Worm (Caenorhabditis elegans): ENCODE data around the gene C32B5.15.
"Not testable (repeated sequence)": the region's sequence is repeated elsewhere in the genome, so short reads cannot be mapped to it uniquely, and the experiment has no call there.

C32B5.15 gene

DNA sequence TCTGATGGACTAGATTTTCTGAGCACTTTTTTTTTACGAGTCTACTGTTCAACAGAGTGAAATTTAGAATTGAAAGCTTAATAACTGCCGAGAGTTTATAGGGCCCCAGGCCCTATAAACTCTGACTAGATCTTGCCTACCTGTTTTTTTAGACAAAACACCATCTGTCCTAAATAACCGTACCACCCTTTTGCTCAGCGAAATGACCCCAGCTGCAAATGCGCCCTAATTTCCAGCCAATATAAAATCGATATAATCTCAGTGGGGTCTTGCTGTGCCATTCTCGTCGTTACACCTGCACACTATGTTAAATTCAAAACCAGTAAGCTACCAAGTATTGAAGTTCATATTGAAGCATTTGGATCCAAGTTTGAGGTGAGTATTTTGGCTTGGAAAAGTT is 1.2 kb upstream of the C32B5.15 start, which contains the start of gene fbxc-14:
Gene fbxc-14 (plus strand): TSS at position 301 of the 400 bp plus-strand sequence.
- TF ChIP-seq egl-27 (tag; optimal IDR thresholded peaks at IDR 0.05) (no peak), lin-15B (tag; optimal IDR thresholded peaks at IDR 0.05) (no peak), ceh-82 (tag; optimal IDR thresholded peaks at IDR 0.05) (no peak), mml-1 (tag; optimal IDR thresholded peaks at IDR 0.05) (no peak), nhr-237 (tag; optimal IDR thresholded peaks at IDR 0.05) (no peak), lin-39 (tag; optimal IDR thresholded peaks at IDR 0.05) (no peak), fkh-2 (tag; optimal IDR thresholded peaks at IDR 0.05) (no peak), eor-1 (tag; optimal IDR thresholded peaks at IDR 0.05) (no peak), mdl-1 (tag; optimal IDR thresholded peaks at IDR 0.05) (no peak), nfya-1 (tag; optimal IDR thresholded peaks at IDR 0.05; ENCODE audit: insufficient read depth) (no peak), R02D3.7 (tag; optimal IDR thresholded peaks at IDR 0.05) (no peak), elt-2 (tag; optimal IDR thresholded peaks at IDR 0.05) (no peak), nhr-77 (tag; optimal IDR thresholded peaks at IDR 0.05) (no peak), nhr-12 (tag; optimal IDR thresholded peaks at IDR 0.05) (no peak), elt-1 (tag; optimal IDR thresholded peaks at IDR 0.05) (no peak), nhr-76 (tag; optimal IDR thresholded peaks at IDR 0.05) (no peak), aly-2 (tag; optimal IDR thresholded peaks at IDR 0.05) (no peak)

DNA sequence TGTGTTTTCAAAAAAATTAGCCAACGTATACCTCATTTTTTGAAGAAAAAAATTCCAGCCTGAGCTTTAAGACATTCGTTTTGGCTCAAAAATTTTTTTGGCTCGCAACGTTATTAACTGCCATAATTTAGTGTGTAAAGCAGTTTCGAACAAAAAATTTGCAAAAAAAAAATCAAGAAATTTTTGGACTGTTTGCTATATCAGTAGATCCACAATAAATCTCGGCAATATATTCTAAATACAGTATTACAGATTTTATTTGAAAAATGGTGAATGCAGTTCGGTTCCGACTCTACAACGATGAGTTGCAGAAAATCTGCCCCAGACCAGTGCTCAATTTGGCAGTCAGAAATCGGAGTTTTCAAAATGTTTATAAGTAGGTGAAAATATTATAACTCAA is 4.6 kb downstream of the C32B5.15 start, which contains the start of gene C32B5.6:
Gene C32B5.6 (plus strand): TSS at position 301 of the 400 bp plus-strand sequence.
- TF ChIP-seq nhr-43 (tag; optimal IDR thresholded peaks at IDR 0.05; ENCODE audit: poor library complexity, severe bottlenecking); elt-3 (tag; optimal IDR thresholded peaks at IDR 0.05); ceh-82 (tag; optimal IDR thresholded peaks at IDR 0.05): not testable (repeated sequence)

DNA sequence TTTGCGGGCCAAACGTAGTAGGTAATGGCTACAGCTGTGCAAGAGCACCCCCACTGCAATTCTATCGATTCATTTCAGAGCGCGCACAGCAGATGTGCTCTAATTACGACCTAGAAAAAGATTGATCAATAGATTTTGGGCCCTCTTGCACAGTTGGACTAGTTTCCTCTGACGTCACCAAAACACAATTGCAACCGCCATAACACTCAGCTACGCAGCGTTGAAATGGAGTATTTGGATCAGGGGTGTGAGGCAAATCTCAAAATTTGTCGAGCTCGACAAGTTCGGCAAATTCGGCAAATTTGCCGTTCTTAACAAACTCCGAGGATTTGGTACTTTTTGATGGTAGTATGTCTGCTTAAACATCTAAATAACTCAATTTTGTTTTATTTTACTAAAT is 5.8 kb downstream of the C32B5.15 start, which contains the start of gene fbxc-18:
Gene fbxc-18 (minus strand): TSS at position 101 of the 400 bp plus-strand sequence.
- not testable (repeated sequence) for TF ChIP-seq fkh-2, elt-3, egl-27 (tag; optimal IDR thresholded peaks at IDR 0.05)

DNA sequence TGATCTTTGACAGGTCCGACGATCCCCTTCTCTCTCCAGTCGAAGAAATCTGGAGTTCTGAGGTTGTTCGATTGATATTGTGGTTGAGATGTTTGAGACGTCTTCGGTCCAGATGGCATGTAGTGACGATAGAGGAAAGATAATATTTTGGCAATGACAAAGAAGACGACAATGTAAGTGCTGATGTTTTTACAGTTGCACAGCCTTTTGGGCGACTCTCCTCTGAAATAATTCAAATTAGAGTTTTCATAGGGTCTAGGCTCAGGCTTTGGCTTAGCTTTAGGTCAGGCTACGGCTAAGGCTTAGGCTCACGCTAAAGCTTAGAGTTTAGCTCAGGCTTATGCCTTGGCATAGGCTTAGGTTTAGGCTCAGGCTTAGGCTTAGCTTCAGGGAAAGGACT is 10.8 kb downstream of the C32B5.15 start, which contains the start of gene C32B5.13:
Gene C32B5.13 (minus strand): TSS at position 101 of the 400 bp plus-strand sequence.
- TF ChIP-seq ceh-28 (tag; optimal IDR thresholded peaks at IDR 0.05) (no peak), fkh-2 (tag; optimal IDR thresholded peaks at IDR 0.05) (no peak), sea-2 (GFP tag; optimal IDR thresholded peaks at IDR 0.05) (no peak), nhr-76 (tag; optimal IDR thresholded peaks at IDR 0.05) (no peak), egl-5 (tag; optimal IDR thresholded peaks at IDR 0.05) (no peak), ceh-16 (tag; optimal IDR thresholded peaks at IDR 0.05) (no peak), ama-1 (optimal IDR thresholded peaks at IDR 0.05) (no peak), mdl-1 (tag; optimal IDR thresholded peaks at IDR 0.05) (no peak)

DNA sequence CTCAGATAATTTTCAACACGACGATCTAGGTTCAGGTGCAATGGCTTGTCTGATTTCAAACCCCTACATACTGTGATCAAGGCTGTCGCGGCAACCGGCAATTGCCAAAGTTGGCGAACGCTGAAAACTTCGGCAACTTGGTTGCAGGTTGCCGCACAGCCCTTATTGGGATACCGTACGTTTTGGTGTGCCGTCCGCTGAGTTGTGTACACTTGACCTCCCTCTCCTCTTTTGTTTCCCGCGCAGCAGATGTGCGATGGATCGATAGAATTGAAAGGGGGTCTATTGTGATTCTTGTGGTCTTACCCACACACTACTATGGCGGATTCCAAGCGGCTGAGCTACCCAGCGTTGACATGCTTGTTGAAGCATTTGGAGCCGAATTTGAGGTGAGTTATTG is 12.5 kb downstream of the C32B5.15 start, which contains the start of the genes C32B5.18 and C32B5.7:
Gene C32B5.18 (plus strand): TSS at position 301 of the 400 bp plus-strand sequence.
Gene C32B5.7 (plus strand): TSS at position 311 of the 400 bp plus-strand sequence.
- no peak for TF ChIP-seq nhr-67 (tag; optimal IDR thresholded peaks at IDR 0.05)
- TF ChIP-seq jun-1 (tag; optimal IDR thresholded peaks at IDR 0.05), result no peak
- no peak for TF ChIP-seq nhr-237 (tag; optimal IDR thresholded peaks at IDR 0.05)
- no peak for TF ChIP-seq ZK546.5 (tag; optimal IDR thresholded peaks at IDR 0.05)
- TF ChIP-seq skn-1 (tag; optimal IDR thresholded peaks at IDR 0.05), result no peak
- no peak for TF ChIP-seq ceh-9 (tag; optimal IDR thresholded peaks at IDR 0.05)
- TF ChIP-seq pqm-1 (tag; optimal IDR thresholded peaks at IDR 0.05), result no peak
- TF ChIP-seq lin-15B (tag; optimal IDR thresholded peaks at IDR 0.05), result no peak
- TF ChIP-seq elt-1 (tag; optimal IDR thresholded peaks at IDR 0.05), result no peak
- no peak for TF ChIP-seq hmg-11 (tag; optimal IDR thresholded peaks at IDR 0.05)
- TF ChIP-seq daf-12 (tag; optimal IDR thresholded peaks at IDR 0.05), result no peak
- TF ChIP-seq sea-2 (GFP tag; optimal IDR thresholded peaks at IDR 0.05), result no peak
- no peak for TF ChIP-seq ceh-82 (tag; optimal IDR thresholded peaks at IDR 0.05)
- no peak for TF ChIP-seq nhr-23 (tag; optimal IDR thresholded peaks at IDR 0.05)
- no peak for TF ChIP-seq nhr-77 (tag; optimal IDR thresholded peaks at IDR 0.05)
- no peak for TF ChIP-seq fkh-2 (tag; optimal IDR thresholded peaks at IDR 0.05)
- no peak for TF ChIP-seq elt-3 (tag; optimal IDR thresholded peaks at IDR 0.05)
- TF ChIP-seq ceh-28 (tag; optimal IDR thresholded peaks at IDR 0.05), result no peak
- TF ChIP-seq nhr-11 (tag; optimal IDR thresholded peaks at IDR 0.05), result no peak
- TF ChIP-seq ceh-16 (tag; optimal IDR thresholded peaks at IDR 0.05), result no peak
